Fruit fly (Drosophila melanogaster): Measurements from ENCODE around the gene ed.

ed gene

DNA sequence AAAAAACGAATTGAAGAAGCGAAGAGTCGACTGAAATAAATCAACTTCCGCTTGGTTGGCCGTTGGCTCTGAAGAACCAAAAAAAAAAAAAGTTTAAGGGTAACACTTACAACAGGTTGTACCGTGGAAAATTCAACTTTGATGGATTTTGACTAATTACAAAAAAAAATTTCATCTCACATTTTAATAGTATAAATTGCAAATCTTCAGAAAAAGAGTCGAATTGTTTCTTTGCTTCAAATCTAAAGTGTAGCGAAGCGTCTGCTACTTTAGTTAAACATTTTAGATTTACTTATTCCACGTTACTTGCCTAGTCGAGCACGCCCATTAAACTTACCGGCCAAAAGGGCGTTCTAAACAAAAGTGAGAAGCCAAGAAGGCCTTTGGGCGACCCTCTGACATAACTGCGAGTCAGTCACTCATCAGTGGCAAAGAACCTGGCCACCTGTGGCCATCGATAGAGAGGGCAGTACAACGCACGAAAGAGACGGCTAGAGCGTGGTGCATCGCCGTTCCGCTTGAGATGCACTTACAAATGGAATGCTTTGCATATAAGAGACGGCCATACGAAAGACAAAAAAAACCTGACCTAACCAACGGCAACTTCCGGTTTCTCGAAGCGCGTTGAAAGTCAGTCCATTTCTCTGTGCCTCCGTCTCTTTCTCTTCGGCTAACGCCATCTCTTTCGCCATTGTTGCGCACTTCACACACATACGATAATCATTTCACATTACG, 9.4 kb upstream of the ed start (continued):
- no peak for TF ChIP-seq CG8281 (tag; optimal IDR thresholded peaks at IDR 0.05)
- TF ChIP-seq gem (tag; optimal IDR thresholded peaks at IDR 0.05) = peak; percentile 33
- no peak for TF ChIP-seq nom (GFP tag; optimal IDR thresholded peaks at IDR 0.05)
- TF ChIP-seq CG16863 (GFP tag; optimal IDR thresholded peaks at IDR 0.05) = no peak
- 0 out of 3 replicates have a peak, but pooled peaks have one; percentile 8 for TF ChIP-seq otp (GFP tag; IDR thresholded peaks at IDR 0.05)
- TF ChIP-seq CG2678 (tag; optimal IDR thresholded peaks at IDR 0.05) = peak; percentile 11
- TF ChIP-seq abd-A (tag; optimal IDR thresholded peaks at IDR 0.05) = no peak
- TF ChIP-seq CrebB (tag; optimal IDR thresholded peaks at IDR 0.05) = no peak
- no peak for TF ChIP-seq CG30020 (tag; optimal IDR thresholded peaks at IDR 0.05)
- TF ChIP-seq CG17568 (GFP tag; optimal IDR thresholded peaks at IDR 0.05) = no peak
- TF ChIP-seq pros (GFP tag; optimal IDR thresholded peaks at IDR 0.05) = peak; percentile 28
- peak; percentile 31 for TF ChIP-seq sqz (GFP tag; optimal IDR thresholded peaks at IDR 0.05)
- TF ChIP-seq CG10979 (tag; optimal IDR thresholded peaks at IDR 0.05) = peak; percentile 21
- no peak for TF ChIP-seq CG12659 (GFP tag; optimal IDR thresholded peaks at IDR 0.05)
- peak; percentile 36 for TF ChIP-seq CG18262 (tag; optimal IDR thresholded peaks at IDR 0.05)
- TF ChIP-seq CG10267 (tag; optimal IDR thresholded peaks at IDR 0.05) = peak; percentile 13
- TF ChIP-seq Doc2 (GFP tag; IDR thresholded peaks at IDR 0.05) = no peak
- peak; percentile 89 for TF ChIP-seq sens (GFP tag)
- peak; percentile 14 for TF ChIP-seq kni (GFP tag; optimal IDR thresholded peaks at IDR 0.05)
- no peak for TF ChIP-seq wek (GFP tag; optimal IDR thresholded peaks at IDR 0.05)
- 0 out of 2 replicates have a peak, but pooled peaks have one; percentile 31 for TF ChIP-seq chm (GFP tag; IDR thresholded peaks at IDR 0.05)
- 0 out of 2 replicates have a peak, but pooled peaks have one; percentile 29 for TF ChIP-seq CG4360 (GFP tag; IDR thresholded peaks at IDR 0.05)
- peak; percentile 9 for TF ChIP-seq CG11504 (tag; optimal IDR thresholded peaks at IDR 0.05)
- TF ChIP-seq Meics (GFP tag; optimal IDR thresholded peaks at IDR 0.05) = no peak
- TF ChIP-seq row (GFP tag; IDR thresholded peaks at IDR 0.05) = peak; percentile 57; the same call in 2 of the 3 replicates
- TF ChIP-seq CG2199 (GFP tag; IDR thresholded peaks at IDR 0.05) = peak; percentile 34; the same call in 1 of the 3 replicates
- TF ChIP-seq dmrt11E (tag; optimal IDR thresholded peaks at IDR 0.05) = peak; percentile 48
- TF ChIP-seq Blimp-1 (GFP tag; optimal IDR thresholded peaks at IDR 0.05) = peak; percentile 80
- no peak for TF ChIP-seq shn (GFP tag; optimal IDR thresholded peaks at IDR 0.05)
- no peak for TF ChIP-seq corto (GFP tag; optimal IDR thresholded peaks at IDR 0.05)
- TF ChIP-seq bsh (GFP tag; optimal IDR thresholded peaks at IDR 0.05) = peak in 1 of 2 experiments; percentile 25
- peak; percentile 1 for TF ChIP-seq chn (GFP tag; optimal IDR thresholded peaks at IDR 0.05)
- no peak for TF ChIP-seq Aef1 (GFP tag; IDR thresholded peaks at IDR 0.05)
- TF ChIP-seq Nf-YC (tag; optimal IDR thresholded peaks at IDR 0.05) = peak; percentile 24
- peak; percentile 47; the same call in 1 of the 2 replicates for TF ChIP-seq Xrp1 (GFP tag; IDR thresholded peaks at IDR 0.05)
- no peak for TF ChIP-seq Poxn (GFP tag; IDR thresholded peaks at IDR 0.05)
- no peak for TF ChIP-seq CG12942 (GFP tag; optimal IDR thresholded peaks at IDR 0.05)
- TF ChIP-seq Elba2 (GFP tag; optimal IDR thresholded peaks at IDR 0.05) = no peak
- TF ChIP-seq CG10321 (GFP tag; IDR thresholded peaks at IDR 0.05) = peak; percentile 72
- TF ChIP-seq aop (GFP tag; IDR thresholded peaks at IDR 0.05) = peak; percentile 82
- TF ChIP-seq CG6654 (GFP tag; optimal IDR thresholded peaks at IDR 0.05) = no peak
- TF ChIP-seq CG6175 (GFP tag; IDR thresholded peaks at IDR 0.05) = no peak
- TF ChIP-seq CG1832 (GFP tag; optimal IDR thresholded peaks at IDR 0.05) = peak; percentile 66
- TF ChIP-seq lola (GFP tag; optimal IDR thresholded peaks at IDR 0.05) = peak in 1 of 3 experiments; percentile 24
- peak; percentile 19; the same call in 1 of the 2 replicates for TF ChIP-seq CG6689 (GFP tag; IDR thresholded peaks at IDR 0.05)
- TF ChIP-seq Chrac-16 (GFP tag; optimal IDR thresholded peaks at IDR 0.05) = no peak
- peak; percentile 20 for TF ChIP-seq CG2712 (tag; optimal IDR thresholded peaks at IDR 0.05)
- peak; percentile 44; the same call in 1 of the 3 replicates for TF ChIP-seq CG17361 (GFP tag; IDR thresholded peaks at IDR 0.05)
